Fruit fly (Drosophila melanogaster): ENCODE data around the gene eIF3e.
A peak's percentile ranks its signal among the peaks of the same experiment; 100 is the strongest.

Gene eIF3e

dm6 chr3L:16779704-16780173, 7.0 kb downstream of the eIF3e start, which contains the start of the genes mus302 and CG9705 (continued):
- TF ChIP-seq BtbVII (GFP tag; optimal IDR thresholded peaks at IDR 0.05) (no peak), CG17328 (GFP tag; IDR thresholded peaks at IDR 0.05) (no peak), vnd (GFP tag; IDR thresholded peaks at IDR 0.05; ENCODE audit: partially characterized antibody) (peak; percentile 61; the same call in 2 of the 3 replicates), tgo (GFP tag; IDR thresholded peaks at IDR 0.05) (peak; percentile 59), rib (GFP tag; IDR thresholded peaks at IDR 0.05) (no peak), Ets97D (GFP tag; optimal IDR thresholded peaks at IDR 0.05) (no peak), Hr3 (GFP tag; optimal IDR thresholded peaks at IDR 0.05) (peak; percentile 56), CG6175 (GFP tag; IDR thresholded peaks at IDR 0.05) (no peak), corto (GFP tag; optimal IDR thresholded peaks at IDR 0.05) (no peak), CG3163 (GFP tag; optimal IDR thresholded peaks at IDR 0.05) (no peak), cas (GFP tag; IDR thresholded peaks at IDR 0.05) (peak; percentile 8; the same call in 1 of the 2 replicates), hb (GFP tag; IDR thresholded peaks at IDR 0.05; ENCODE audit: partially characterized antibody) (0 out of 3 replicates have a peak, but pooled peaks have one; percentile 38), Max (GFP tag; optimal IDR thresholded peaks at IDR 0.05) (peak; percentile 11), Stat92E (GFP tag; optimal IDR thresholded peaks at IDR 0.05) (no peak), scrt (GFP tag; optimal IDR thresholded peaks at IDR 0.05) (no peak), nom (GFP tag; optimal IDR thresholded peaks at IDR 0.05) (no peak), CkIIα-i1 (GFP tag; IDR thresholded peaks at IDR 0.05) (no peak), Awh (GFP tag; IDR thresholded peaks at IDR 0.05) (no peak), ab (GFP tag; optimal IDR thresholded peaks at IDR 0.05) (no peak), CG8281 (tag; optimal IDR thresholded peaks at IDR 0.05) (no peak), CG4360 (GFP tag; IDR thresholded peaks at IDR 0.05) (no peak), Drgx (GFP tag; IDR thresholded peaks at IDR 0.05) (no peak), btn (GFP tag; optimal IDR thresholded peaks at IDR 0.05) (no peak), nmo (GFP tag; optimal IDR thresholded peaks at IDR 0.05) (peak; percentile 83), CG15479 (GFP tag; optimal IDR thresholded peaks at IDR 0.05) (no peak), gcm (GFP tag; optimal IDR thresholded peaks at IDR 0.05) (peak; percentile 19), Atf3 (GFP tag; optimal IDR thresholded peaks at IDR 0.05) (no peak), dm (GFP tag; optimal IDR thresholded peaks at IDR 0.05) (no peak), NC2β (GFP tag; optimal IDR thresholded peaks at IDR 0.05) (no peak), Fer3 (tag; optimal IDR thresholded peaks at IDR 0.05) (peak; percentile 33), slou (GFP tag; optimal IDR thresholded peaks at IDR 0.05) (peak; percentile 49), CG3281 (GFP tag; optimal IDR thresholded peaks at IDR 0.05) (peak; percentile 45), kay (GFP tag; optimal IDR thresholded peaks at IDR 0.05) (no peak), ssp (GFP tag; IDR thresholded peaks at IDR 0.05) (peak; percentile 85), zfh2 (GFP tag; optimal IDR thresholded peaks at IDR 0.05) (peak; percentile 26), CG2129 (GFP tag; IDR thresholded peaks at IDR 0.05; ENCODE audit: partially characterized antibody) (peak; percentile 58; the same call in 1 of the 2 replicates), CG18619 (GFP tag; optimal IDR thresholded peaks at IDR 0.05) (peak; percentile 17), kah (GFP tag; optimal IDR thresholded peaks at IDR 0.05) (no peak), emc (GFP tag; optimal IDR thresholded peaks at IDR 0.05) (no peak), CG4282 (GFP tag; optimal IDR thresholded peaks at IDR 0.05) (no peak), CG12942 (GFP tag; optimal IDR thresholded peaks at IDR 0.05) (peak; percentile 40), bab2 (GFP tag; optimal IDR thresholded peaks at IDR 0.05) (no peak), Hr39 (optimal IDR thresholded peaks at IDR 0.05) (no peak), sqz (GFP tag; optimal IDR thresholded peaks at IDR 0.05) (no peak), inv (GFP tag; IDR thresholded peaks at IDR 0.05; ENCODE audit: partially characterized antibody) (peak; percentile 55), gt (GFP tag; IDR thresholded peaks at IDR 0.05) (no peak), Sox100B (GFP tag; optimal IDR thresholded peaks at IDR 0.05) (no peak), schlank (tag; optimal IDR thresholded peaks at IDR 0.05) (no peak), CG13424 (tag; optimal IDR thresholded peaks at IDR 0.05) (peak; percentile 62), gce (GFP tag; IDR thresholded peaks at IDR 0.05) (no peak), psq (GFP tag; optimal IDR thresholded peaks at IDR 0.05) (no peak), ci (GFP tag; IDR thresholded peaks at IDR 0.05) (no peak)
